Worm (Caenorhabditis elegans) whole organism, L4 larva: ENCODE measurements around the gene acr-3.

ENCODE experiments used
- F10B5.3 ChIP-seq: sonication (generic microtip); optimal IDR thresholded peaks from 2 replicates; lab custom pipeline; 2016; ENCODE audit warnings: mild to moderate bottlenecking, missing genetic modification characterization, missing compliant biosample characterization
- F26F4.8 ChIP-seq: fragments of 200-800 bp; sonication (Bioruptor generic); conservative IDR thresholded peaks from 2 replicates; pipeline ENCODE4 v1.3.6; 2022; ENCODE audit warnings: missing genetic modification characterization, missing compliant biosample characterization
- R02D3.7 ChIP-seq: fragments of 150-350 bp; sonication (generic microtip); optimal IDR thresholded peaks from 3 replicates; lab custom pipeline; 2014; ENCODE audit warnings: missing biosample characterization, missing genetic modification characterization
- Y105C5A.15 ChIP-seq: fragments of 200-800 bp; sonication (Bioruptor generic); IDR thresholded peaks from 2 replicates; pipeline ENCODE4 v1.3.6; 2022; ENCODE audit warnings: missing genetic modification characterization, missing compliant biosample characterization
- Y5F2A.4 ChIP-seq: fragments of 200-800 bp; sonication (Bioruptor generic); optimal IDR thresholded peaks from 2 replicates; lab custom pipeline; 2018; ENCODE audit warnings: mild to moderate bottlenecking, missing genetic modification characterization, missing compliant biosample characterization
- ZK546.5 ChIP-seq, 2 experiments: sonication (generic microtip); optimal IDR thresholded peaks; 2 replicates each; lab custom pipeline; 2017; ENCODE audit warnings: missing biosample characterization in 2 of 2, missing genetic modification characterization in 2 of 2
- aha-1 ChIP-seq: fragments of 150-350 bp; peaks from one replicate; lab custom pipeline; 2014; ENCODE audit warnings: missing biosample characterization, missing genetic modification characterization
- arid-1 ChIP-seq: fragments of 200-800 bp; sonication (Bioruptor generic); conservative IDR thresholded peaks from 2 replicates; pipeline ENCODE4 v1.3.6; 2022; ENCODE audit warnings: missing genetic modification reagents, missing genetic modification characterization, missing compliant biosample characterization
- attf-4 ChIP-seq: sonication (generic microtip); optimal IDR thresholded peaks from 3 replicates; lab custom pipeline; 2017; ENCODE audit warnings: missing biosample characterization, missing genetic modification characterization
- ceh-20 ChIP-seq: fragments of 200-800 bp; sonication (Bioruptor generic); IDR thresholded peaks from 2 replicates; pipeline ENCODE4 v1.3.6; 2022; ENCODE audit warnings: missing genetic modification reagents, missing genetic modification characterization, missing compliant biosample characterization
- ceh-28 ChIP-seq: fragments of 150-350 bp; optimal IDR thresholded peaks from 2 replicates; lab custom pipeline; 2014; ENCODE audit warnings: missing biosample characterization, missing genetic modification reagents, missing genetic modification characterization
- ceh-32 ChIP-seq: sonication (generic microtip); optimal IDR thresholded peaks from 2 replicates; lab custom pipeline; 2016; ENCODE audit warnings: mild to moderate bottlenecking, missing genetic modification characterization, missing compliant biosample characterization; ENCODE audit not compliant: poor library complexity
- ceh-82 ChIP-seq: sonication (generic microtip); optimal IDR thresholded peaks from 2 replicates; lab custom pipeline; 2017; ENCODE audit warnings: missing biosample characterization, missing genetic modification characterization
- ces-1 ChIP-seq: fragments of 150-350 bp; sonication (generic microtip); optimal IDR thresholded peaks from 4 replicates; lab custom pipeline; 2014; ENCODE audit warnings: missing biosample characterization, missing genetic modification reagents, missing genetic modification characterization
- daf-12 ChIP-seq: fragments of 150-350 bp; optimal IDR thresholded peaks from 2 replicates; lab custom pipeline; 2014; ENCODE audit warnings: missing biosample characterization, missing genetic modification reagents, missing genetic modification characterization
- daf-16 ChIP-seq, 3 experiments: sonication (generic microtip); optimal IDR thresholded peaks; 2 replicates each; lab custom pipeline; 2016 to 2017; ENCODE audit warnings: missing genetic modification characterization in 3 of 3, missing genetic modification reagents in 3 of 3, mild to moderate bottlenecking in 2 of 3, missing compliant biosample characterization in 2 of 3, missing biosample characterization in 1 of 3, moderate library complexity in 1 of 3
- dmd-9 ChIP-seq: fragments of 200-800 bp; sonication (Bioruptor generic); IDR thresholded peaks from 2 replicates; pipeline ENCODE4 v1.3.6; 2022; ENCODE audit warnings: missing genetic modification reagents, missing genetic modification characterization, missing compliant biosample characterization
- dpl-1 ChIP-seq: fragments of 150-350 bp; optimal IDR thresholded peaks from 2 replicates; lab custom pipeline; 2014; ENCODE audit warnings: missing biosample characterization, missing genetic modification reagents, missing genetic modification characterization
- duxl-1 ChIP-seq: sonication (generic microtip); optimal IDR thresholded peaks from 2 replicates; lab custom pipeline; 2016; ENCODE audit warnings: mild to moderate bottlenecking, missing genetic modification characterization, moderate library complexity, missing compliant biosample characterization; ENCODE audit not compliant: poor library complexity
- egl-43 ChIP-seq: fragments of 200-800 bp; sonication (Bioruptor generic); IDR thresholded peaks from 2 replicates; pipeline ENCODE4 v1.3.6; 2022; ENCODE audit warnings: missing genetic modification reagents, missing genetic modification characterization, missing compliant biosample characterization
- fkh-10 ChIP-seq: fragments of 150-350 bp; optimal IDR thresholded peaks from 2 replicates; lab custom pipeline; 2014; ENCODE audit warnings: missing biosample characterization, missing genetic modification reagents, missing genetic modification characterization
- gei-8 ChIP-seq: fragments of 200-800 bp; sonication (Bioruptor generic); optimal IDR thresholded peaks from 2 replicates; lab custom pipeline; 2018; ENCODE audit warnings: mild to moderate bottlenecking, missing genetic modification characterization, missing compliant biosample characterization
- hif-1 ChIP-seq, 2 experiments: sonication (generic microtip); optimal IDR thresholded peaks; 2 replicates each; lab custom pipeline; 2016 to 2017; ENCODE audit warnings: missing compliant biosample characterization in 2 of 2, missing genetic modification characterization in 2 of 2, missing genetic modification reagents in 2 of 2, missing genotype in 2 of 2, mild to moderate bottlenecking in 1 of 2
- lin-1 ChIP-seq: fragments of 200-800 bp; sonication (Bioruptor generic); IDR thresholded peaks from 2 replicates; pipeline ENCODE4 v1.3.6; 2022; ENCODE audit warnings: missing genetic modification reagents, missing genetic modification characterization, missing compliant biosample characterization
- lin-15B ChIP-seq: fragments of 150-350 bp; sonication (generic microtip); optimal IDR thresholded peaks from 3 replicates; lab custom pipeline; 2014; ENCODE audit warnings: missing biosample characterization, missing genetic modification characterization
- lin-29 ChIP-seq: fragments of 200-800 bp; sonication (Bioruptor generic); IDR thresholded peaks from 2 replicates; pipeline ENCODE4 v1.3.6; 2022; ENCODE audit warnings: missing genetic modification reagents, missing genetic modification characterization, missing compliant biosample characterization
- lin-38 ChIP-seq: fragments of 200-800 bp; sonication (Bioruptor generic); IDR thresholded peaks from 2 replicates; pipeline ENCODE4 v1.3.6; 2022; ENCODE audit warnings: missing genetic modification reagents, missing genetic modification characterization, missing compliant biosample characterization
- lin-39 ChIP-seq: fragments of 150-350 bp; optimal IDR thresholded peaks from 2 replicates; lab custom pipeline; 2014; ENCODE audit warnings: missing biosample characterization, missing genetic modification reagents, missing genetic modification characterization
- madf-9 ChIP-seq: fragments of 200-800 bp; sonication (Bioruptor generic); conservative IDR thresholded peaks from 2 replicates; pipeline ENCODE4 v1.3.6; 2022; ENCODE audit warnings: missing genetic modification reagents, missing genetic modification characterization, missing compliant biosample characterization
- mdt-29 ChIP-seq: fragments of 200-800 bp; sonication (Bioruptor generic); IDR thresholded peaks from 2 replicates; pipeline ENCODE4 v1.3.6; 2022; ENCODE audit warnings: missing genetic modification reagents, missing genetic modification characterization, missing compliant biosample characterization
- mxl-3 ChIP-seq: fragments of 200-800 bp; sonication (Bioruptor generic); optimal IDR thresholded peaks from 2 replicates; lab custom pipeline; 2018; ENCODE audit warnings: mild to moderate bottlenecking, missing genetic modification characterization, missing compliant biosample characterization
- nhr-10 ChIP-seq: fragments of 150-350 bp; optimal IDR thresholded peaks from 2 replicates; lab custom pipeline; 2014; ENCODE audit warnings: missing biosample characterization, missing genetic modification characterization
- nhr-11 ChIP-seq: fragments of 150-350 bp; optimal IDR thresholded peaks from 2 replicates; lab custom pipeline; 2014; ENCODE audit warnings: missing biosample characterization, missing genetic modification characterization
- nhr-111 ChIP-seq: fragments of 200-800 bp; sonication (Bioruptor generic); optimal IDR thresholded peaks from 2 replicates; lab custom pipeline; 2018; ENCODE audit warnings: mild to moderate bottlenecking, missing genetic modification characterization, missing compliant biosample characterization
- nhr-77 ChIP-seq: fragments of 150-350 bp; optimal IDR thresholded peaks from 2 replicates; lab custom pipeline; 2014; ENCODE audit warnings: missing biosample characterization, missing genetic modification characterization
- pqm-1 ChIP-seq: sonication (generic microtip); optimal IDR thresholded peaks from 2 replicates; lab custom pipeline; 2017; ENCODE audit warnings: missing biosample characterization, missing genetic modification characterization
- set-16 ChIP-seq: fragments of 200-800 bp; sonication (Bioruptor generic); IDR thresholded peaks from 2 replicates; pipeline ENCODE4 v1.3.6; 2022; ENCODE audit warnings: missing genetic modification reagents, missing genetic modification characterization, missing compliant biosample characterization
- snpc-4 ChIP-seq: fragments of 150-350 bp; optimal IDR thresholded peaks from 2 replicates; lab custom pipeline; 2014; ENCODE audit warnings: missing biosample characterization, missing genetic modification characterization
- unc-130 ChIP-seq: sonication (generic microtip); optimal IDR thresholded peaks from 2 replicates; lab custom pipeline; 2016; ENCODE audit warnings: missing genetic modification reagents, missing genetic modification characterization, missing compliant biosample characterization
- unc-39 ChIP-seq: sonication (generic microtip); optimal IDR thresholded peaks from 2 replicates; lab custom pipeline; 2017; ENCODE audit warnings: missing biosample characterization, missing genetic modification characterization
- unc-62 ChIP-seq, 3 experiments: fragments of 150-350 bp in 1 of 3; sonication (generic microtip); optimal IDR thresholded peaks in 2 of 3; peaks in 1 of 3; 1 replicate in 1 of 3; 2 replicates in 2 of 3; lab custom pipeline; 2014 to 2017; ENCODE audit warnings: missing biosample characterization in 3 of 3, missing genetic modification characterization in 3 of 3, missing genetic modification reagents in 3 of 3, missing genotype in 1 of 3
- vab-7 ChIP-seq: fragments of 200-800 bp; sonication (Bioruptor generic); IDR thresholded peaks from 2 replicates; pipeline ENCODE4 v1.3.6; 2022; ENCODE audit warnings: missing genetic modification reagents, missing genetic modification characterization, missing compliant biosample characterization
- zag-1 ChIP-seq: fragments of 150-350 bp; optimal IDR thresholded peaks from 2 replicates; lab custom pipeline; 2014; ENCODE audit warnings: missing biosample characterization, missing genetic modification characterization
- zfp-2 ChIP-seq: sonication (generic microtip); optimal IDR thresholded peaks from 2 replicates; lab custom pipeline; 2016; ENCODE audit warnings: mild to moderate bottlenecking, missing genetic modification characterization, missing compliant biosample characterization
- zip-11 ChIP-seq: fragments of 200-800 bp; sonication (Bioruptor generic); IDR thresholded peaks from 2 replicates; pipeline ENCODE4 v1.3.6; 2022; ENCODE audit warnings: missing genetic modification characterization, missing compliant biosample characterization
- zip-2 ChIP-seq: fragments of 150-350 bp; optimal IDR thresholded peaks from 2 replicates; lab custom pipeline; 2014; ENCODE audit warnings: missing biosample characterization, missing genetic modification characterization
- ztf-11 ChIP-seq: fragments of 150-350 bp; optimal IDR thresholded peaks from 2 replicates; lab custom pipeline; 2014; ENCODE audit warnings: missing biosample characterization, missing genetic modification characterization
- ztf-7 ChIP-seq: fragments of 150-350 bp; optimal IDR thresholded peaks from 2 replicates; lab custom pipeline; 2014; ENCODE audit warnings: missing biosample characterization, missing genetic modification characterization

The acr-3 gene

ce11 chrX:6749124-6749822 is 39.9 kb downstream of the acr-3 start (continued):
- peak; percentile 21 for TF ChIP-seq duxl-1 (tag; lab: Kevin White, UChicago)
- TF ChIP-seq ZK546.5 (tag; optimal IDR thresholded peaks at IDR 0.05; lab: Kevin White, UChicago) = no peak
- TF ChIP-seq lin-1 (GFP tag; lab: Robert Waterston, UW) = peak; percentile 80
- no peak for TF ChIP-seq lin-38 (GFP tag; lab: Robert Waterston, UW)
- TF ChIP-seq ces-1 (GFP tag; lab: Kevin White, UChicago) = no peak
- TF ChIP-seq madf-9 (GFP tag; lab: Robert Waterston, UW) = peak; percentile 52; the same call in 1 of the 2 replicates
- peak; percentile 64 for TF ChIP-seq set-16
- 0 out of 2 replicates have a peak, but pooled peaks have one; percentile 18 for TF ChIP-seq Y105C5A.15 (GFP tag; lab: Robert Waterston, UW)
- no peak for TF ChIP-seq vab-7 (GFP tag; lab: Robert Waterston, UW)

- TF ChIP-seq lin-29 = peak; percentile 44; the same call in 1 of the 2 replicates
- TF ChIP-seq unc-39 (tag; lab: Kevin White, UChicago) = no peak
- no peak for TF ChIP-seq ceh-28
- no peak for TF ChIP-seq F26F4.8
- TF ChIP-seq arid-1 (GFP tag; lab: Robert Waterston, UW) = 0 out of 2 replicates have a peak, but pooled peaks have one; percentile 39
- TF ChIP-seq zip-11 (GFP tag; lab: Robert Waterston, UW) = no peak
- peak; percentile 77 for TF ChIP-seq duxl-1 (tag; lab: Kevin White, UChicago)
- TF ChIP-seq mdt-29 = peak; percentile 83
- TF ChIP-seq ceh-20 (GFP tag; lab: Robert Waterston, UW) = 0 out of 2 replicates have a peak, but pooled peaks have one; percentile 47
- TF ChIP-seq lin-15B (tag; lab: Kevin White, UChicago) = no peak
- peak; percentile 73 for TF ChIP-seq F10B5.3 (tag; lab: Kevin White, UChicago)
- no peak for TF ChIP-seq dmd-9 (GFP tag; lab: Robert Waterston, UW)
- TF ChIP-seq attf-4 (tag; lab: Kevin White, UChicago) = no peak
- peak; percentile 93 for TF ChIP-seq gei-8
- TF ChIP-seq ztf-7 = peak; percentile 25
- TF ChIP-seq mxl-3 (GFP tag; lab: Kevin White, UChicago) = peak; percentile 89
- TF ChIP-seq unc-130 (GFP tag; lab: Kevin White, UChicago) = no peak
- peak; percentile 31 for TF ChIP-seq pqm-1
- TF ChIP-seq Y5F2A.4 (GFP tag; lab: Kevin White, UChicago) = no peak
- no peak for TF ChIP-seq zag-1 (tag; lab: Kevin White, UChicago)
- TF ChIP-seq aha-1 (tag; lab: Kevin White, UChicago) = peak; percentile 99
- peak; percentile 53 to 95 for TF ChIP-seq daf-16 (GFP tag; optimal IDR thresholded peaks at IDR 0.05; lab: Kevin White, UChicago)
- TF ChIP-seq daf-16 (tag; optimal IDR thresholded peaks at IDR 0.05; lab: Kevin White, UChicago) = peak; percentile 98
- TF ChIP-seq nhr-10 (tag; lab: Kevin White, UChicago) = peak; percentile 90
- no peak for TF ChIP-seq ceh-82 (tag; lab: Kevin White, UChicago)
- TF ChIP-seq ztf-11 (tag; lab: Kevin White, UChicago) = no peak
- no peak for TF ChIP-seq zfp-2 (tag; lab: Kevin White, UChicago)
- peak; percentile 64 to 84 for TF ChIP-seq hif-1 (tag; optimal IDR thresholded peaks at IDR 0.05; lab: Kevin White, UChicago)
- TF ChIP-seq lin-39 (tag; lab: Kevin White, UChicago) = no peak
- TF ChIP-seq vab-7 (GFP tag; lab: Robert Waterston, UW) = no peak
- TF ChIP-seq egl-43 (GFP tag; lab: Robert Waterston, UW) = peak; percentile 65
- TF ChIP-seq snpc-4 (tag; lab: Kevin White, UChicago) = no peak
- TF ChIP-seq nhr-111 (GFP tag; lab: Kevin White, UChicago) = no peak
- TF ChIP-seq nhr-11 (tag; lab: Kevin White, UChicago) = peak; percentile 77
- TF ChIP-seq R02D3.7 (tag; lab: Kevin White, UChicago) = no peak
- no peak for TF ChIP-seq ceh-32 (tag; lab: Kevin White, UChicago)
- TF ChIP-seq daf-12 = no peak
- TF ChIP-seq zip-2 (tag; lab: Kevin White, UChicago) = peak; percentile 34
- TF ChIP-seq nhr-77 (tag; lab: Kevin White, UChicago) = peak; percentile 87
- peak in 1 of 2 experiments; percentile 96 for TF ChIP-seq unc-62 (GFP tag; optimal IDR thresholded peaks at IDR 0.05 in 1 of 2; lab: Kevin White, UChicago)
- no peak for TF ChIP-seq unc-62 (tag; optimal IDR thresholded peaks at IDR 0.05; lab: Kevin White, UChicago)
- peak; percentile 55 for TF ChIP-seq dpl-1 (GFP tag; lab: Kevin White, UChicago)
- TF ChIP-seq fkh-10 (GFP tag; lab: Kevin White, UChicago) = no peak
Measured at ce11 chrX:6750145-6750544, 40.8 kb downstream of the acr-3 start.
